Worm (Caenorhabditis elegans): Measurements from ENCODE around the gene B0272.4.
A peak's percentile ranks its signal among the peaks of the same experiment; 100 is the strongest.

DNA sequence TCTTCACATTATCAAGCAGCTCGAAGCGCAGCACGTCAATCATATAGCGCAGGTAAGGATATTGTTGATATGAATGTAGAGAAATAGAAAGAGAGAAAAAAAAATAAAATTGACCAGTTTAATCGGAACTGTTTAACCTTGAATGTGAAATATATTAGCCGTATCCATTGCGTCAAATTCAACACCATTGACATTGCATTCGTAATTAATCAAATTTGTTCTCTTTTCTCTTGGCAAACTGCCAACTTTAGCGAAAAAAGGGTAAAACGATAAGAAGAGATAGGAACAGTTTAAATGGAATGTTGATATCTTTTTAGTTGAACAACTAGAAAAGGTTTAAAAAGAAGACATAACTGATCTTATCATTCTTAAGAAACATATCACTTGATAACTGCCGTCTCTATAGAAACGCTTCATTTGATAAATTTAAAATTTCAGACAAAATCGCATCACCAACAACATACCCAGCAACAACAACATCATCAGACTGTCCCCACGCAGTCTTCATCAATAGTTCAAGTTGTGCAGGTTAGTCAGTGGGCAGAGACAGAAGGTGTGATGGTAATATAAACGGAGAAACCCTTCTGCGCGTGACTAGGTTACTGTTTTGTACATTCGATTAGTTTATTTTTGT, 24.5 kb upstream of the B0272.4 start:
- TF ChIP-seq ceh-100 (GFP tag; IDR thresholded peaks at IDR 0.05) (no peak), sptf-2 (GFP tag; optimal IDR thresholded peaks at IDR 0.05) (no peak), F10E7.11 (tag; optimal IDR thresholded peaks at IDR 0.05) (no peak), ztf-25 (GFP tag; IDR thresholded peaks at IDR 0.05) (no peak), C17E4.6 (GFP tag; IDR thresholded peaks at IDR 0.05) (no peak), F57A8.1 (GFP tag; optimal IDR thresholded peaks at IDR 0.05) (no peak), attf-5 (GFP tag; optimal IDR thresholded peaks at IDR 0.05) (no peak), Y53G8AR.9 (GFP tag; conservative IDR thresholded peaks at IDR 0.05) (no peak), ztf-26 (tag; optimal IDR thresholded peaks at IDR 0.05) (peak; percentile 3), unc-62 (GFP tag; optimal IDR thresholded peaks at IDR 0.05) (no peak), somi-1 (GFP tag; optimal IDR thresholded peaks at IDR 0.05) (peak; percentile 38)

Data from whole organism, young adult.